Worm (Caenorhabditis elegans) whole organism, L3 larva: ENCODE results near the gene R148.3.
A peak's percentile ranks its signal among the peaks of the same experiment; 100 is the strongest.

Experiments
- R02D3.7 ChIP-seq: fragments of 150-350 bp; optimal IDR thresholded peaks from 2 replicates; lab custom pipeline; 2014; ENCODE audit warnings: missing biosample characterization, missing genetic modification characterization
- ZK546.5 ChIP-seq: sonication (generic microtip); optimal IDR thresholded peaks from 2 replicates; lab custom pipeline; 2017; ENCODE audit warnings: missing biosample characterization, missing genetic modification characterization
- ceh-16 ChIP-seq: sonication (generic microtip); optimal IDR thresholded peaks from 2 replicates; lab custom pipeline; 2017; ENCODE audit warnings: missing biosample characterization, missing genetic modification characterization
- ceh-28 ChIP-seq: fragments of 150-350 bp; optimal IDR thresholded peaks from 2 replicates; lab custom pipeline; 2014; ENCODE audit warnings: missing biosample characterization, missing genetic modification reagents, missing genetic modification characterization
- ceh-82 ChIP-seq: fragments of 150-350 bp; optimal IDR thresholded peaks from 2 replicates; lab custom pipeline; 2014; ENCODE audit warnings: missing biosample characterization, missing genetic modification characterization
- ceh-9 ChIP-seq: sonication (generic microtip); optimal IDR thresholded peaks from 2 replicates; lab custom pipeline; 2018; ENCODE audit warnings: missing biosample characterization, missing genetic modification characterization
- egl-27 ChIP-seq: sonication (generic microtip); optimal IDR thresholded peaks from 4 replicates; lab custom pipeline; 2017; ENCODE audit warnings: missing biosample characterization, missing genetic modification reagents, missing genetic modification characterization
- elt-1 ChIP-seq: fragments of 150-350 bp; optimal IDR thresholded peaks from 2 replicates; lab custom pipeline; 2014; ENCODE audit warnings: missing biosample characterization, missing genetic modification characterization
- elt-2 ChIP-seq: sonication (generic microtip); optimal IDR thresholded peaks from 2 replicates; lab custom pipeline; 2016; ENCODE audit warnings: missing genetic modification reagents, mild to moderate bottlenecking, missing genetic modification characterization, missing compliant biosample characterization
- elt-3 ChIP-seq, 3 experiments: fragments of 150-350 bp in 1 of 3; sonication (generic microtip) in 2 of 3; optimal IDR thresholded peaks; 2 replicates in 2 of 3; 4 replicates in 1 of 3; lab custom pipeline; 2014 to 2017; ENCODE audit warnings: missing biosample characterization in 3 of 3, missing genetic modification characterization in 3 of 3
- fkh-2 ChIP-seq: fragments of 150-350 bp; optimal IDR thresholded peaks from 2 replicates; lab custom pipeline; 2014; ENCODE audit warnings: missing biosample characterization, missing genetic modification reagents, missing genetic modification characterization
- fos-1 ChIP-seq: fragments of 150-350 bp; optimal IDR thresholded peaks from 2 replicates; lab custom pipeline; 2014; ENCODE audit warnings: missing biosample characterization, missing genetic modification characterization
- hmg-11 ChIP-seq: sonication (generic microtip); optimal IDR thresholded peaks from 2 replicates; lab custom pipeline; 2016; ENCODE audit warnings: missing genetic modification characterization, missing compliant biosample characterization
- lin-15B ChIP-seq: fragments of 150-350 bp; optimal IDR thresholded peaks from 2 replicates; lab custom pipeline; 2014; ENCODE audit warnings: missing biosample characterization, missing genetic modification characterization
- lin-39 ChIP-seq: fragments of 150-350 bp; optimal IDR thresholded peaks from 2 replicates; lab custom pipeline; 2018; ENCODE audit warnings: missing biosample characterization, missing genetic modification reagents, missing genetic modification characterization
- lsy-12 ChIP-seq: sonication (generic microtip); optimal IDR thresholded peaks from 2 replicates; lab custom pipeline; 2016; ENCODE audit warnings: mild to moderate bottlenecking, missing genetic modification characterization, missing compliant biosample characterization
- mdl-1 ChIP-seq: fragments of 150-350 bp; optimal IDR thresholded peaks from 2 replicates; lab custom pipeline; 2014; ENCODE audit warnings: missing biosample characterization, missing genetic modification characterization
- mml-1 ChIP-seq: fragments of 150-350 bp; sonication (generic microtip); optimal IDR thresholded peaks from 3 replicates; lab custom pipeline; 2014; ENCODE audit warnings: missing biosample characterization, missing genetic modification characterization
- nfya-1 ChIP-seq: sonication (generic microtip); optimal IDR thresholded peaks from 2 replicates; lab custom pipeline; 2017; ENCODE audit warnings: missing genetic modification characterization, mild to moderate bottlenecking, missing compliant biosample characterization, antibody characterized with exemption, moderate library complexity; ENCODE audit not compliant: insufficient read depth
- nhr-12 ChIP-seq: fragments of 150-350 bp; optimal IDR thresholded peaks from 2 replicates; lab custom pipeline; 2014; ENCODE audit warnings: missing biosample characterization, missing genetic modification characterization
- nhr-25 ChIP-seq: sonication (generic microtip); optimal IDR thresholded peaks from 2 replicates; lab custom pipeline; 2017; ENCODE audit warnings: missing biosample characterization, missing genetic modification characterization
- nhr-43 ChIP-seq: sonication (generic microtip); optimal IDR thresholded peaks from 2 replicates; lab custom pipeline; 2016; ENCODE audit warnings: mild to moderate bottlenecking, missing genetic modification characterization, missing compliant biosample characterization; ENCODE audit not compliant: poor library complexity, severe bottlenecking
- nhr-67 ChIP-seq: fragments of 150-350 bp; optimal IDR thresholded peaks from 2 replicates; lab custom pipeline; 2014; ENCODE audit warnings: missing biosample characterization, missing genetic modification characterization
- nhr-77 ChIP-seq: fragments of 150-350 bp; optimal IDR thresholded peaks from 2 replicates; lab custom pipeline; 2014; ENCODE audit warnings: missing biosample characterization, missing genetic modification characterization
- pha-4 ChIP-seq: fragments of 150-350 bp; optimal IDR thresholded peaks from 2 replicates; lab custom pipeline; 2014; ENCODE audit warnings: missing biosample characterization, missing genetic modification reagents, missing genetic modification characterization
- pqm-1 ChIP-seq: fragments of 150-350 bp; optimal IDR thresholded peaks from 2 replicates; lab custom pipeline; 2017; ENCODE audit warnings: missing biosample characterization, missing genetic modification characterization, inconsistent platforms
- sea-2 ChIP-seq: fragments of 150-350 bp; sonication (generic microtip); optimal IDR thresholded peaks from 4 replicates; lab custom pipeline; 2014; ENCODE audit warnings: missing biosample characterization, missing genetic modification reagents, missing genetic modification characterization
- unc-39 ChIP-seq: sonication (generic microtip); optimal IDR thresholded peaks from 4 replicates; lab custom pipeline; 2017; ENCODE audit warnings: missing biosample characterization, missing genetic modification characterization
- unc-62 ChIP-seq: fragments of 150-350 bp; sonication (generic microtip); optimal IDR thresholded peaks from 4 replicates; lab custom pipeline; 2014; ENCODE audit warnings: missing biosample characterization, missing genetic modification reagents, missing genetic modification characterization
- zag-1 ChIP-seq: fragments of 150-350 bp; optimal IDR thresholded peaks from 2 replicates; lab custom pipeline; 2014; ENCODE audit warnings: missing biosample characterization, missing genetic modification characterization

Gene R148.3

DNA sequence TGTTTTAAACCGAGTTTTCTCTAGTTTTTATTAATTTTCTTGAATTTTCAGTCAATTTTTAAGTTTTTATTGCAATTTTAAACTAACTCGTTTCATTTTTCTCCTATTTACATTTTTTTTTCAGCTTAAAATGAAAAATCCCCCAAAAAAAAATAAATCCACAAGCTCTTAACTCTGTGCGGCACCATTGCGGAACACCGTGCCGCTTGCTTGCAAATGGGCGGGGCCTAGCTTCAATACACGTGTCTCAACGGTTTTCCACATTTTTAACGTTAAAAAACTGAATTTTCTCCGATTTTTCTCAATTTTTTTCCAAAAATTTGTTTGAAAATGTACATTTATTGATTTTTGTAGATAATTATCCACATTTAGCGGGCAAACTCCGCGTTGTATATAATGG lies at the start of gene R148.3:
Gene R148.3, plus strand, starts transcription at position 347 of the 400 bp plus-strand sequence.
- TF ChIP-seq elt-3 (tag; optimal IDR thresholded peaks at IDR 0.05; lab: Kevin White, UChicago) (no peak), ZK546.5 (tag; lab: Kevin White, UChicago) (no peak), sea-2 (GFP tag; lab: Kevin White, UChicago) (no peak), hmg-11 (tag; lab: Kevin White, UChicago) (peak; percentile 81), lin-39 (tag; lab: Kevin White, UChicago) (peak; percentile 30), unc-39 (tag; lab: Kevin White, UChicago) (no peak), nhr-67 (tag; lab: Kevin White, UChicago) (no peak), ceh-28 (tag; lab: Kevin White, UChicago) (peak; percentile 38), mml-1 (tag; lab: Kevin White, UChicago) (no peak), R02D3.7 (tag; lab: Kevin White, UChicago) (peak; percentile 29), ceh-16 (tag; lab: Kevin White, UChicago) (no peak), pha-4 (tag; lab: Kevin White, UChicago) (peak; percentile 52), nhr-77 (tag; lab: Kevin White, UChicago) (no peak), lin-15B (tag; lab: Kevin White, UChicago) (peak; percentile 10), mdl-1 (tag; lab: Kevin White, UChicago) (peak; percentile 54), egl-27 (tag; lab: Kevin White, UChicago) (no peak), ceh-82 (tag; lab: Kevin White, UChicago) (no peak), nhr-25 (tag; lab: Kevin White, UChicago) (no peak), nfya-1 (tag; lab: Kevin White, UChicago) (peak; percentile 58), fkh-2 (tag; lab: Kevin White, UChicago) (no peak), nhr-43 (tag; lab: Kevin White, UChicago) (peak; percentile 32), elt-2 (tag; lab: Kevin White, UChicago) (peak; percentile 8)

DNA sequence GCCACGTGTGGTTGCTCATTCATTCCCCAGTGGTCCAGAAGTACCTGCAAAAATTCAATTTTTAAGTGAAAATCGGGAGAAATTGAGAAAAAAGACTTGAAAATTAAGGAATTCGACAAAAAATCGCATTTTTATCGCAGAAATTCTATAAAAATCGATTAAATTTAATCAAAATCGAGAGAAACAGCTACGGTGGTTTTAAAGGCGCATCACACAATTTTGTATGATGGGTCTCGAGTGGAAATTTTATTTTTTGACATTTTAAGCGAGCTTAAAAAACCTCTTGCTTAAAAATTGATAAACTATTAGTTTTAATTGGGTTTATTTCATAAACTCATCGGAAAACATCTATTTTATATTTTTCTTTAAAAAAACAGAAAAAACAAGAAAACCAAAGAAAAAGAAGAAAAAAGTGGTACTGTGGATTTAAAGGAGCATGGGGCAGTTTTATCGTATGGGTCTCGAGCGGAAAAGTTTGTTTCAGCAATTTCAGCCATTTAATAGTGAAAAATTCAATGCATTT lies 48.0 kb upstream of the R148.3 start, which contains the start of gene nipa-1:
Gene nipa-1, minus strand, starts transcription at position 51 of the 523 bp plus-strand sequence.
- TF ChIP-seq pha-4 (tag; lab: Kevin White, UChicago) (no peak), nfya-1 (tag; lab: Kevin White, UChicago) (no peak), ceh-9 (no peak)
- TF ChIP-seq, all 47 proteins: peak for 0

DNA sequence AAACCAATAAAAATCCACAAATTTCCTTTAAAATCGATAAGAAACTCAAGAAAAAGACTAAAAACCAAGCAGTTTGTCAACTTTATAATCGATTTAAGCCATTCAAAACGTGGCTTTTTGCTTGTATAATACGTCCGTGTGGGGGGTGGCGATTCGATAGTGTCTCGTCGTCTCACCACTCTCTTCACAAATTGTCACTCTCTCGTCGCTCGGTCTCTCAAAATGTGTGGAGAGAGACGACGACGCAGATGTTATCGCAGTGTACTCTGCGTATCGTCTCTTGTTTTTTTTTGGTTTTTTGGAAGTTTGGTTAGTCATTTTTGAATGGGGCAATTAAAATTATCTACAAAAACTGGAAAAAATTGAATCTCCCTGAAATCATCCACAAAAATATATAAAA lies 47.5 kb upstream of the R148.3 start:
- no peak for TF ChIP-seq lsy-12 (tag; lab: Kevin White, UChicago)
- TF ChIP-seq fkh-2 (tag; lab: Kevin White, UChicago), result no peak
- peak; percentile 75 for TF ChIP-seq hmg-11 (tag; lab: Kevin White, UChicago)
- no peak for TF ChIP-seq fos-1
- TF ChIP-seq nfya-1 (tag; lab: Kevin White, UChicago), result peak; percentile 66
- TF ChIP-seq ceh-28 (tag; lab: Kevin White, UChicago), result peak; percentile 48
- TF ChIP-seq pha-4 (tag; lab: Kevin White, UChicago), result peak; percentile 10
- TF ChIP-seq lin-15B (tag; lab: Kevin White, UChicago), result no peak
- peak; percentile 20 for TF ChIP-seq pqm-1 (tag; lab: Kevin White, UChicago)
- TF ChIP-seq elt-1 (tag; lab: Kevin White, UChicago), result no peak
- peak; percentile 61 for TF ChIP-seq elt-2 (tag; lab: Kevin White, UChicago)

DNA sequence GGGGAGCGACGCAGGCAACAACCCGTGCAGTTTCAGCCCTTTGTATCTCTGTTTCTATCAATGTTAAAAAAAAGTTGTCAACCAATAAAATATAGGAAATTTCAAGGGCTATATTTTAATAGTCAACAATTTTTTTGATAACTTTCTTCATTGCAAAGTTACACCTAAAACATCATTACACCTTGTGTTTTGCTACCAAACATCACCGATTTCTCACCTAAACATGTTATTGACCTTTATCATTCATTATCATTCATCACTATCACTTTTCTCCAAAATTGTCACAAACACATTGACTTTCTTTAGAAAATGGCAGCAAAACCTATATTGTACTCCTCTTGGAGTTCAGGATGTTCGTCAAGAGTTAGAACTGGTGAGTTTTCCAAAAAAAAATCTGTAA lies 46.1 kb upstream of the R148.3 start, which contains the start of gene Y53G8B.1:
Gene Y53G8B.1, plus strand, starts transcription at position 242 of the 400 bp plus-strand sequence.
- TF ChIP-seq nhr-12 (tag; lab: Kevin White, UChicago) (no peak), elt-2 (tag; lab: Kevin White, UChicago) (peak; percentile 13), pqm-1 (tag; lab: Kevin White, UChicago) (peak; percentile 12)
- TF ChIP-seq, all 47 proteins: peak for 2

DNA sequence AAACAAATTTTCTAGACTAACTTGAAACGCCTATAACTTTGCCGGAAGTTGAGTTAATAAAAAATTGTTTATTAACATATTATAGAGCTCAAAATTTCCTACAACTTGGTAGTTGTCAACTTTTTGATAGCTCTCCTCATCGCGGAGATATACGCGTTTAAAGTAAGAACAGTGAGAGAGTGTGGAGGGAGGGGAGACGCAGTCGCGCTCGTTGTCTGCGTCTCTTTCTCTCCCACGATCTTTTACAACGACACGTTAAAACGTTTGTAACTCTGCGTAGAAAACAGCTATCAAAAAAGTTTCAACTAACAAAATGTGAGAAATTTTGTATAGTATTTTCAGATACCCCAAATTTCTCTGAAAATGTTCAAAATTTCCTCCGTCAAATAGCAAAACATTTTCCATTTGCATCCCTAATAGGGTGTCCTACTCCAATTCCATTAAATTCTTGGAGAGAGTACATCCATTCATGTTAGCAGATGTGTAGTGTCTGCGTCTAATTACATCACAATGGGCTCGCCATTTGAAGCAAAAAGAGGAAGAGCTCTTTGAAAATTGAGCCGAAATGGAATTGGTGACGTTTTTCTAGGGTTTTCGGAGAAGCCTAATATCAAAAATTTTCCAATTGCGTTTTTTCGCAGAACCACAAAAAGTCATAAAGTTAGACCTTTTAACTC lies 38.7 kb upstream of the R148.3 start:
- TF ChIP-seq lin-39 (tag; lab: Kevin White, UChicago) (no peak), elt-1 (tag; lab: Kevin White, UChicago) (no peak), unc-62 (GFP tag; lab: Kevin White, UChicago) (no peak), zag-1 (tag; lab: Kevin White, UChicago) (no peak), lsy-12 (tag; lab: Kevin White, UChicago) (no peak)
